Worm (Caenorhabditis elegans): ENCODE results near the gene C09H10.9.
A peak's percentile ranks its signal among the peaks of the same experiment; 100 is the strongest.

C09H10.9 gene

ce11 chrII:11097154-11097887 is 6.9 kb upstream of the C09H10.9 start, which contains the start of the genes rpl-36.A and nuo-1:
rpl-36.A (minus strand) TSS chrII:11097204.
nuo-1 (plus strand) TSS chrII:11097837.
- TF ChIP-seq nhr-11 (tag; optimal IDR thresholded peaks at IDR 0.05) (no peak), unc-39 (tag; optimal IDR thresholded peaks at IDR 0.05) (no peak), gmeb-1 (tag; optimal IDR thresholded peaks at IDR 0.05) (peak; percentile 83), alr-1 (tag; optimal IDR thresholded peaks at IDR 0.05) (no peak), aly-2 (tag; optimal IDR thresholded peaks at IDR 0.05) (no peak), sma-3 (GFP tag; optimal IDR thresholded peaks at IDR 0.05) (peak; percentile 80), nhr-10 (tag; optimal IDR thresholded peaks at IDR 0.05) (no peak), ZK546.5 (tag; optimal IDR thresholded peaks at IDR 0.05) (peak; percentile 33), Y55F3AM.14 (GFP tag; optimal IDR thresholded peaks at IDR 0.05) (no peak), zag-1 (tag; optimal IDR thresholded peaks at IDR 0.05) (peak; percentile 66), ztf-1 (GFP tag; conservative IDR thresholded peaks at IDR 0.05) (no peak), mdl-1 (tag; optimal IDR thresholded peaks at IDR 0.05) (peak in 1 of 2 experiments; percentile 13), sma-9 (GFP tag; optimal IDR thresholded peaks at IDR 0.05) (peak; percentile 67), sma-9 (tag; optimal IDR thresholded peaks at IDR 0.05) (no peak), ama-1 (optimal IDR thresholded peaks at IDR 0.05) (peak; percentile 43), lsy-2 (tag; optimal IDR thresholded peaks at IDR 0.05) (peak; percentile 92 to 99), lin-13 (GFP tag; optimal IDR thresholded peaks at IDR 0.05) (peak; percentile 83), snpc-4 (tag; optimal IDR thresholded peaks at IDR 0.05) (peak; percentile 76), skn-1 (tag; optimal IDR thresholded peaks at IDR 0.05) (no peak), ztf-11 (tag; optimal IDR thresholded peaks at IDR 0.05) (no peak), unc-55 (GFP tag; optimal IDR thresholded peaks at IDR 0.05) (peak; percentile 97), mbf-1 (tag; optimal IDR thresholded peaks at IDR 0.05) (no peak), egl-27 (tag; optimal IDR thresholded peaks at IDR 0.05) (no peak), ztf-4 (tag; optimal IDR thresholded peaks at IDR 0.05) (peak; percentile 54), unc-62 (GFP tag; optimal IDR thresholded peaks at IDR 0.05) (no peak), nhr-6 (tag; optimal IDR thresholded peaks at IDR 0.05) (no peak), nhr-23 (tag; optimal IDR thresholded peaks at IDR 0.05) (no peak), peb-1 (tag; optimal IDR thresholded peaks at IDR 0.05) (no peak), fos-1 (tag; optimal IDR thresholded peaks at IDR 0.05) (peak; percentile 73), elt-3 (tag; optimal IDR thresholded peaks at IDR 0.05) (no peak), nhr-77 (tag; optimal IDR thresholded peaks at IDR 0.05) (no peak), mab-5 (tag; optimal IDR thresholded peaks at IDR 0.05) (peak; percentile 30), ceh-16 (tag; optimal IDR thresholded peaks at IDR 0.05) (no peak), sem-4 (tag; optimal IDR thresholded peaks at IDR 0.05) (peak; percentile 12), nhr-25 (tag; optimal IDR thresholded peaks at IDR 0.05) (peak; percentile 86), lin-11 (tag; optimal IDR thresholded peaks at IDR 0.05) (peak; percentile 88), lin-39 (tag; optimal IDR thresholded peaks at IDR 0.05) (no peak), ceh-82 (tag; optimal IDR thresholded peaks at IDR 0.05) (no peak), nhr-12 (tag; optimal IDR thresholded peaks at IDR 0.05) (no peak), crh-2 (tag; optimal IDR thresholded peaks at IDR 0.05) (peak; percentile 89), F13H6.1 (tag; optimal IDR thresholded peaks at IDR 0.05) (peak; percentile 64), R02D3.7 (tag; optimal IDR thresholded peaks at IDR 0.05) (no peak), nhr-21 (tag; optimal IDR thresholded peaks at IDR 0.05) (peak; percentile 83), nhr-129 (tag; optimal IDR thresholded peaks at IDR 0.05) (peak; percentile 90), nhr-237 (tag; optimal IDR thresholded peaks at IDR 0.05) (no peak), blmp-1 (tag; optimal IDR thresholded peaks at IDR 0.05; ENCODE audit: insufficient read depth) (peak; percentile 94), C34F6.9 (tag; optimal IDR thresholded peaks at IDR 0.05) (peak; percentile 94), dmd-4 (tag; optimal IDR thresholded peaks at IDR 0.05) (no peak), elt-1 (tag; optimal IDR thresholded peaks at IDR 0.05) (no peak)
